Worm (Caenorhabditis elegans): ENCODE results near the gene F10B5.2.

F10B5.2 gene

DNA sequence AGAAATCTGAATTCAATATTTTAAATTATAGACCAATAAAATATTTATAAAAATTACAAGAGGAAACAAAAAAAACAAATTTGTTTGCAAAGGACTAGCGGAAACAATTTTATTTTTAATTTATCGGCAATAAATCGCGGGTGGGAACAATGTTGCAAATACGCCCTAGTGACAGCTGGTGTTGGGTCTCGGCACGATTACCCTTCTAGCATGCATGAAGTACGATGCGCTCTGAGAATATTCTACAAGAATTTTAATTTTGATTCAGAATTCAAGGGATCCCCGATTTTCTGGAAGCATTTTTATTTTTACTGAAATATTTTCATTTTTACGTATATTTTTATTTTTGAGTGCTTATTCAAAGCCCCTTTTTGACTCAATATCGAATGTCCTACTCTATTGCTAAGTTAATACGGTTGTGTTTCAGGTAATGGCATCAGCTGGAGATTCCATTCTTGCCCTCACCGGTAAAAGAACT lies 40.5 kb downstream of the F10B5.2 start, which contains the start of the genes mig-5 and cct-1 (continued):
- TF ChIP-seq mxl-2 (GFP tag; conservative IDR thresholded peaks at IDR 0.05) = peak; percentile 57; the same call in 1 of the 2 replicates
- TF ChIP-seq lin-38 (GFP tag; IDR thresholded peaks at IDR 0.05) = peak; percentile 100
- peak; percentile 96 for TF ChIP-seq php-3 (GFP tag; IDR thresholded peaks at IDR 0.05)
- TF ChIP-seq T20F7.1 (GFP tag; optimal IDR thresholded peaks at IDR 0.05) = peak; percentile 93
- TF ChIP-seq nhr-10 (tag; optimal IDR thresholded peaks at IDR 0.05) = peak; percentile 88
- peak; percentile 91 for TF ChIP-seq spr-1 (tag; optimal IDR thresholded peaks at IDR 0.05)
- peak; percentile 99 for TF ChIP-seq mep-1 (tag; optimal IDR thresholded peaks at IDR 0.05)
- TF ChIP-seq nhr-77 (tag; optimal IDR thresholded peaks at IDR 0.05) = peak; percentile 98
- no peak for TF ChIP-seq madf-5 (GFP tag; IDR thresholded peaks at IDR 0.05)
- TF ChIP-seq sdz-12 (GFP tag; optimal IDR thresholded peaks at IDR 0.05) = no peak
- TF ChIP-seq ceh-28 (tag; optimal IDR thresholded peaks at IDR 0.05) = peak; percentile 25
- TF ChIP-seq hif-1 (tag; optimal IDR thresholded peaks at IDR 0.05) = peak in 1 of 2 experiments; percentile 67
- TF ChIP-seq daf-12 (tag; optimal IDR thresholded peaks at IDR 0.05) = no peak
- TF ChIP-seq nhr-6 (tag; optimal IDR thresholded peaks at IDR 0.05) = peak; percentile 98
- TF ChIP-seq D1046.2 (GFP tag; IDR thresholded peaks at IDR 0.05) = no peak
- TF ChIP-seq gei-8 (GFP tag; optimal IDR thresholded peaks at IDR 0.05) = no peak
- peak; percentile 66 for TF ChIP-seq egl-43 (GFP tag; IDR thresholded peaks at IDR 0.05)
- TF ChIP-seq ZK546.5 (tag; optimal IDR thresholded peaks at IDR 0.05) = peak in 1 of 2 experiments; percentile 82
- peak; percentile 87 for TF ChIP-seq pha-4 (GFP tag; IDR thresholded peaks at IDR 0.05)
- TF ChIP-seq pha-4 (tag; optimal IDR thresholded peaks at IDR 0.05) = peak; percentile 88
- no peak for TF ChIP-seq dmd-9 (GFP tag; IDR thresholded peaks at IDR 0.05)
- TF ChIP-seq ceh-62 (tag; optimal IDR thresholded peaks at IDR 0.05) = no peak
- peak; percentile 53 for TF ChIP-seq ceh-32 (tag; optimal IDR thresholded peaks at IDR 0.05; ENCODE audit: poor library complexity)
- TF ChIP-seq cey-2 (tag; optimal IDR thresholded peaks at IDR 0.05; ENCODE audit: borderline replicate concordance, insufficient read depth) = no peak
- peak; percentile 98 for TF ChIP-seq hmg-1.1 (GFP tag; IDR thresholded peaks at IDR 0.05)
- TF ChIP-seq nhr-41 (GFP tag; IDR thresholded peaks at IDR 0.05) = no peak
- 0 out of 2 replicates have a peak, but pooled peaks have one; percentile 29 for TF ChIP-seq vab-7 (GFP tag; IDR thresholded peaks at IDR 0.05)
- peak; percentile 76; the same call in 1 of the 2 replicates for TF ChIP-seq saeg-2 (GFP tag; IDR thresholded peaks at IDR 0.05)
- TF ChIP-seq madf-9 (GFP tag; conservative IDR thresholded peaks at IDR 0.05) = no peak
- TF ChIP-seq unc-39 (tag; optimal IDR thresholded peaks at IDR 0.05) = no peak
- TF ChIP-seq nhr-111 (GFP tag; optimal IDR thresholded peaks at IDR 0.05) = no peak
- TF ChIP-seq nhr-28 (tag; optimal IDR thresholded peaks at IDR 0.05) = peak; percentile 91
- peak; percentile 78 for TF ChIP-seq spr-3 (GFP tag; optimal IDR thresholded peaks at IDR 0.05)
- TF ChIP-seq mdt-29 (GFP tag; IDR thresholded peaks at IDR 0.05) = peak; percentile 77
- no peak for TF ChIP-seq snpc-1.2 (GFP tag; IDR thresholded peaks at IDR 0.05)
- TF ChIP-seq F26F4.8 (GFP tag; conservative IDR thresholded peaks at IDR 0.05) = no peak
- peak; percentile 97 for TF ChIP-seq fkh-10 (GFP tag; optimal IDR thresholded peaks at IDR 0.05)
- TF ChIP-seq Y105C5A.15 (GFP tag; IDR thresholded peaks at IDR 0.05) = no peak
- TF ChIP-seq ztf-11 (tag; optimal IDR thresholded peaks at IDR 0.05) = no peak
- peak; percentile 99 to 100 for TF ChIP-seq lsy-2 (tag; optimal IDR thresholded peaks at IDR 0.05)
- peak; percentile 56 for TF ChIP-seq mxl-3 (GFP tag; optimal IDR thresholded peaks at IDR 0.05)
- TF ChIP-seq ceh-82 (tag; optimal IDR thresholded peaks at IDR 0.05) = no peak
- TF ChIP-seq nhr-42 (GFP tag; IDR thresholded peaks at IDR 0.05) = peak; percentile 78; the same call in 1 of the 2 replicates
- TF ChIP-seq F10B5.3 (tag; optimal IDR thresholded peaks at IDR 0.05) = peak; percentile 85
- no peak for TF ChIP-seq ZK337.2 (GFP tag; IDR thresholded peaks at IDR 0.05)
- TF ChIP-seq lin-13 (GFP tag; optimal IDR thresholded peaks at IDR 0.05) = peak; percentile 87
- peak; percentile 91 for TF ChIP-seq tra-1 (GFP tag; IDR thresholded peaks at IDR 0.05)
- peak; percentile 87 for TF ChIP-seq zfp-3 (GFP tag; conservative IDR thresholded peaks at IDR 0.05)
- TF ChIP-seq aha-1 (tag) = peak; percentile 85
- TF ChIP-seq ctbp-1 (GFP tag; IDR thresholded peaks at IDR 0.05) = peak; percentile 93
- peak; percentile 41 for TF ChIP-seq Y5F2A.4 (GFP tag; optimal IDR thresholded peaks at IDR 0.05)

Data from whole organism, L4 larva.